Fruit fly (Drosophila melanogaster) S2 (cell line): ENCODE results near the gene CG34382.

Experiments
- CG8478 ChIP-seq: fragments of >200 bp; optimal IDR thresholded peaks from 2 replicates; lab custom pipeline; 2018
- CTCF ChIP-seq, 2 experiments: fragments of >200 bp; optimal IDR thresholded peaks; 2 replicates each; lab custom pipeline; 2018

dm6 chr3L:9907719-9908170 is 29.0 kb downstream of the CG34382 start, which contains the start of gene bma:
- no peak for TF ChIP-seq CTCF (optimal IDR thresholded peaks at IDR 0.05; lab: Kevin White, UChicago)
- no peak for TF ChIP-seq CG8478
